Fruit fly (Drosophila melanogaster) whole organism, embryonic: ENCODE results near the gene dock.

Source experiments
- CG10431 ChIP-seq: fragments of 200-800 bp; sonication (Bioruptor generic); optimal IDR thresholded peaks from 3 replicates; lab custom pipeline; 2018; ENCODE audit warnings: missing biosample characterization, mild to moderate bottlenecking, missing genetic modification characterization
- CG12219 ChIP-seq: fragments of 200-800 bp; sonication (Bioruptor generic); optimal IDR thresholded peaks from 3 replicates; lab custom pipeline; 2018; ENCODE audit warnings: missing biosample characterization, mild to moderate bottlenecking, missing genetic modification characterization
- CG13624 ChIP-seq: fragments of 200-800 bp; sonication (Bioruptor generic); optimal IDR thresholded peaks from 2 replicates; lab custom pipeline; 2016; ENCODE audit warnings: missing biosample characterization, missing genetic modification characterization
- CG15011 ChIP-seq: fragments of 200-800 bp; sonication (Bioruptor generic); optimal IDR thresholded peaks from 3 replicates; lab custom pipeline; 2018; ENCODE audit warnings: missing biosample characterization, mild to moderate bottlenecking, missing genetic modification characterization
- CG15073 ChIP-seq: fragments of 200-800 bp; sonication (Bioruptor generic); optimal IDR thresholded peaks from 2 replicates; lab custom pipeline; 2016; ENCODE audit warnings: missing biosample characterization, missing genetic modification characterization
- CG17385 ChIP-seq: fragments of 200-800 bp; sonication (Bioruptor generic); optimal IDR thresholded peaks from 3 replicates; lab custom pipeline; 2018; ENCODE audit warnings: missing biosample characterization, mild to moderate bottlenecking, missing genetic modification characterization
- CG31388 ChIP-seq: fragments of 200-800 bp; sonication (Bioruptor generic); optimal IDR thresholded peaks from 2 replicates; lab custom pipeline; 2016; ENCODE audit warnings: missing biosample characterization, missing genetic modification characterization
- CG3163 ChIP-seq: fragments of 200-800 bp; sonication (Bioruptor generic); optimal IDR thresholded peaks from 3 replicates; lab custom pipeline; 2016; ENCODE audit warnings: missing biosample characterization, missing genetic modification characterization
- CG32532 ChIP-seq: fragments of 200-800 bp; sonication (Bioruptor generic); IDR thresholded peaks from 2 replicates; pipeline ENCODE4 v1.3.6; 2022; ENCODE audit warnings: missing biosample characterization, missing genetic modification characterization
- CG43689 ChIP-seq: fragments of 200-800 bp; sonication (Bioruptor generic); IDR thresholded peaks from 2 replicates; pipeline ENCODE4 v1.3.6; 2022; ENCODE audit warnings: missing biosample characterization, missing genetic modification characterization
- CG4404 ChIP-seq: fragments of 200-800 bp; sonication (Bioruptor generic); IDR thresholded peaks from 2 replicates; pipeline ENCODE4 v1.3.6; 2022; ENCODE audit warnings: missing biosample characterization, missing genetic modification characterization
- CG4424 ChIP-seq: fragments of 200-800 bp; sonication (Bioruptor generic); optimal IDR thresholded peaks from 3 replicates; lab custom pipeline; 2016; ENCODE audit warnings: missing biosample characterization, missing genetic modification characterization
- CG7745 ChIP-seq: fragments of 200-800 bp; sonication (Bioruptor generic); optimal IDR thresholded peaks from 2 replicates; lab custom pipeline; 2018; ENCODE audit warnings: missing biosample characterization, mild to moderate bottlenecking, missing genetic modification characterization, moderate library complexity
- CG7987 ChIP-seq: fragments of 200-800 bp; sonication (Bioruptor generic); optimal IDR thresholded peaks from 2 replicates; lab custom pipeline; 2018; ENCODE audit warnings: missing biosample characterization, mild to moderate bottlenecking, missing genetic modification characterization, moderate library complexity
- CG8359 ChIP-seq: fragments of 200-800 bp; sonication (Bioruptor generic); optimal IDR thresholded peaks from 2 replicates; lab custom pipeline; 2017; ENCODE audit warnings: missing biosample characterization, mild to moderate bottlenecking, missing genetic modification characterization, borderline replicate concordance
- CG9932 ChIP-seq: fragments of 200-800 bp; sonication (Bioruptor generic); IDR thresholded peaks from 2 replicates; pipeline ENCODE4 v1.3.6; 2022; ENCODE audit warnings: missing biosample characterization, missing genetic modification characterization
- CoRest ChIP-seq: fragments of 200-800 bp; sonication (Bioruptor generic); optimal IDR thresholded peaks from 3 replicates; lab custom pipeline; 2018; ENCODE audit warnings: missing biosample characterization, mild to moderate bottlenecking, missing genetic modification characterization, moderate library complexity
- GATAe ChIP-seq: fragments of 200-800 bp; sonication (Bioruptor generic); conservative IDR thresholded peaks from 2 replicates; pipeline ENCODE4 v1.3.6; 2022; ENCODE audit warnings: missing biosample characterization, missing genetic modification characterization
- HLH3B ChIP-seq: fragments of 200-800 bp; sonication (Bioruptor generic); IDR thresholded peaks from 2 replicates; pipeline ENCODE4 v1.3.6; 2022; ENCODE audit warnings: missing biosample characterization, missing genetic modification characterization
- Hand ChIP-seq: fragments of 200-800 bp; sonication (Bioruptor generic); optimal IDR thresholded peaks from 2 replicates; lab custom pipeline; 2017; ENCODE audit warnings: mild to moderate bottlenecking, missing biosample characterization, missing genetic modification reagents, missing genetic modification characterization
- Meics ChIP-seq: fragments of 200-800 bp; sonication (Bioruptor generic); optimal IDR thresholded peaks from 2 replicates; lab custom pipeline; 2017; ENCODE audit warnings: missing biosample characterization, mild to moderate bottlenecking, missing genetic modification characterization
- Myb ChIP-seq: fragments of 200-800 bp; sonication (Bioruptor generic); optimal IDR thresholded peaks from 2 replicates; lab custom pipeline; 2016; ENCODE audit warnings: missing biosample characterization, missing genetic modification characterization
- NC2β ChIP-seq: fragments of 200-800 bp; sonication (Bioruptor generic); optimal IDR thresholded peaks from 2 replicates; lab custom pipeline; 2016; ENCODE audit warnings: missing biosample characterization, missing genetic modification characterization
- Neu2 ChIP-seq: fragments of 200-800 bp; sonication (Bioruptor generic); optimal IDR thresholded peaks from 3 replicates; lab custom pipeline; 2016; ENCODE audit warnings: missing biosample characterization, missing genetic modification characterization, borderline replicate concordance
- Sin3A ChIP-seq: fragments of >200 bp; optimal IDR thresholded peaks from 2 replicates; lab custom pipeline; 2018
- Sry-β ChIP-seq: fragments of 200-800 bp; sonication (Bioruptor generic); optimal IDR thresholded peaks from 2 replicates; lab custom pipeline; 2018; ENCODE audit warnings: missing biosample characterization, mild to moderate bottlenecking, missing genetic modification characterization, moderate library complexity
- amos ChIP-seq: fragments of 200-800 bp; sonication (Bioruptor generic); IDR thresholded peaks from 2 replicates; pipeline ENCODE4 v1.3.6; 2022; ENCODE audit warnings: missing biosample characterization, missing genetic modification characterization; ENCODE audit not compliant: partially characterized antibody
- ash1 ChIP-seq: fragments of 200-800 bp; sonication (Bioruptor generic); optimal IDR thresholded peaks from 2 replicates; lab custom pipeline; 2018; ENCODE audit warnings: missing biosample characterization, mild to moderate bottlenecking, missing genetic modification characterization
- ato ChIP-seq: fragments of 200-800 bp; sonication (Bioruptor generic); IDR thresholded peaks from 2 replicates; pipeline ENCODE4 v1.3.6; 2022; ENCODE audit warnings: missing biosample characterization, missing genetic modification characterization; ENCODE audit not compliant: partially characterized antibody
- bsh ChIP-seq, 2 experiments: fragments of 200-800 bp; sonication (Bioruptor generic); optimal IDR thresholded peaks; 2 replicates each; lab custom pipeline; 2017 to 2018; ENCODE audit warnings: mild to moderate bottlenecking in 2 of 2, missing biosample characterization in 2 of 2, missing genetic modification characterization in 2 of 2, moderate library complexity in 1 of 2
- cas ChIP-seq: fragments of 200-800 bp; sonication (Bioruptor generic); IDR thresholded peaks from 2 replicates; pipeline ENCODE4 v1.3.6; 2022; ENCODE audit warnings: missing biosample characterization, missing genetic modification characterization
- dimm ChIP-seq: fragments of 200-800 bp; sonication (Bioruptor generic); IDR thresholded peaks from 2 replicates; pipeline ENCODE4 v1.3.6; 2022; ENCODE audit warnings: missing biosample characterization, missing genetic modification characterization
- dysf ChIP-seq: fragments of 200-800 bp; sonication (Bioruptor generic); IDR thresholded peaks from 3 replicates; pipeline ENCODE4 v1.3.6; 2022; ENCODE audit warnings: missing biosample characterization, missing genetic modification characterization
- emc ChIP-seq: fragments of 200-800 bp; sonication (Bioruptor generic); optimal IDR thresholded peaks from 2 replicates; lab custom pipeline; 2016; ENCODE audit warnings: missing biosample characterization, missing genetic modification characterization
- fd102C ChIP-seq: fragments of 200-800 bp; sonication (Bioruptor generic); optimal IDR thresholded peaks from 2 replicates; lab custom pipeline; 2018; ENCODE audit warnings: missing biosample characterization, mild to moderate bottlenecking, missing genetic modification characterization, moderate library complexity
- gem ChIP-seq: fragments of 200-800 bp; sonication (Bioruptor generic); optimal IDR thresholded peaks from 2 replicates; lab custom pipeline; 2019; ENCODE audit warnings: missing biosample characterization, mild to moderate bottlenecking, missing genetic modification characterization, moderate library complexity
- hkb ChIP-seq, 2 experiments: fragments of 200-800 bp in 1 of 2; fragments of >200 bp in 1 of 2; sonication (Bioruptor generic) in 1 of 2; IDR thresholded peaks in 1 of 2; optimal IDR thresholded peaks in 1 of 2; 2 replicates each; pipeline versions ENCODE4 v1.3.6 to Lab custom; 2017 to 2022; ENCODE audit warnings: missing biosample characterization in 1 of 2, missing genetic modification characterization in 1 of 2
- lbe ChIP-seq: fragments of 200-800 bp; sonication (Bioruptor generic); optimal IDR thresholded peaks from 2 replicates; lab custom pipeline; 2016; ENCODE audit warnings: missing biosample characterization, mild to moderate bottlenecking, missing genetic modification characterization
- lola ChIP-seq, 3 experiments: fragments of >200 bp in 2 of 3; fragments of 200-800 bp in 1 of 3; sonication (Bioruptor generic) in 1 of 3; optimal IDR thresholded peaks; 2 replicates each; lab custom pipeline; 2017 to 2019; ENCODE audit warnings: missing biosample characterization in 3 of 3, missing genetic modification characterization in 3 of 3, mild to moderate bottlenecking in 1 of 3, moderate library complexity in 1 of 3
- nau ChIP-seq: fragments of 200-800 bp; sonication (Bioruptor generic); optimal IDR thresholded peaks from 3 replicates; lab custom pipeline; 2017; ENCODE audit warnings: missing biosample characterization, mild to moderate bottlenecking, missing genetic modification characterization, missing genetic modification reagents
- p53 ChIP-seq: fragments of 200-800 bp; sonication (Bioruptor generic); optimal IDR thresholded peaks from 2 replicates; lab custom pipeline; 2016; ENCODE audit warnings: missing biosample characterization, missing genetic modification characterization
- pfk ChIP-seq: fragments of 200-800 bp; sonication (Bioruptor generic); optimal IDR thresholded peaks from 2 replicates; lab custom pipeline; 2018; ENCODE audit warnings: missing biosample characterization, mild to moderate bottlenecking, missing genetic modification characterization, moderate library complexity
- pho ChIP-seq: fragments of 200-800 bp; sonication (Bioruptor generic); optimal IDR thresholded peaks from 2 replicates; lab custom pipeline; 2016; ENCODE audit warnings: missing biosample characterization, missing genetic modification characterization
- psq ChIP-seq: fragments of 200-800 bp; sonication (Bioruptor generic); optimal IDR thresholded peaks from 2 replicates; lab custom pipeline; 2017; ENCODE audit warnings: missing biosample characterization, missing genetic modification characterization
- sd ChIP-seq: fragments of 200-800 bp; sonication (Bioruptor generic); optimal IDR thresholded peaks from 3 replicates; lab custom pipeline; 2018; ENCODE audit warnings: missing biosample characterization, mild to moderate bottlenecking, missing genetic modification characterization, moderate library complexity
- tna ChIP-seq: fragments of 200-800 bp; sonication (Bioruptor generic); IDR thresholded peaks from 2 replicates; pipeline ENCODE4 v1.3.6; 2022; ENCODE audit warnings: missing biosample characterization, missing genetic modification characterization; ENCODE audit not compliant: partially characterized antibody
- toy ChIP-seq: fragments of 200-800 bp; sonication (Bioruptor generic); IDR thresholded peaks from 2 replicates; pipeline ENCODE4 v1.3.6; 2022; ENCODE audit warnings: missing biosample characterization, missing genetic modification characterization
- yki ChIP-seq: fragments of >200 bp; optimal IDR thresholded peaks from 3 replicates; lab custom pipeline; 2018
- zf30C ChIP-seq: fragments of 200-800 bp; sonication (Bioruptor generic); optimal IDR thresholded peaks from 3 replicates; lab custom pipeline; 2018; ENCODE audit warnings: missing biosample characterization, mild to moderate bottlenecking, missing genetic modification characterization

The dock gene

dm6 chr2L:855052-855547, 29.3 kb downstream of the dock start, which contains the start of gene CG13949 (continued):
- TF ChIP-seq hkb (optimal IDR thresholded peaks at IDR 0.05; lab: Kevin White, UChicago) (peak; percentile 63), hkb (GFP tag; IDR thresholded peaks at IDR 0.05; lab: Robert Waterston, UW) (peak; percentile 85), CG7745 (tag; lab: Kevin White, UChicago) (peak; percentile 38), CG7987 (no peak), CG4424 (GFP tag; lab: Kevin White, UChicago) (peak; percentile 44), CG15073 (GFP tag; lab: Kevin White, UChicago) (no peak), emc (no peak), CG3163 (peak; percentile 39), CG9932 (peak; percentile 87), pfk (no peak), GATAe (GFP tag; lab: Robert Waterston, UW) (peak; percentile 65; the same call in 1 of the 2 replicates), NC2β (GFP tag; lab: Kevin White, UChicago) (peak; percentile 41), dysf (peak; percentile 76), CG12219 (GFP tag; lab: Kevin White, UChicago) (peak; percentile 22), CG8359 (GFP tag; lab: Kevin White, UChicago) (no peak), Meics (GFP tag; lab: Kevin White, UChicago) (peak; percentile 54), CG13624 (GFP tag; lab: Kevin White, UChicago) (peak; percentile 64), dimm (GFP tag; lab: Robert Waterston, UW) (no peak), CG32532 (GFP tag; lab: Robert Waterston, UW) (peak; percentile 87), CG43689 (peak; percentile 19; the same call in 1 of the 2 replicates), CG31388 (GFP tag; lab: Kevin White, UChicago) (peak; percentile 28), bsh (GFP tag; optimal IDR thresholded peaks at IDR 0.05; lab: Kevin White, UChicago) (peak in 1 of 2 experiments; percentile 58), gem (tag; lab: Kevin White, UChicago) (peak; percentile 81), nau (no peak), CG17385 (GFP tag; lab: Kevin White, UChicago) (peak; percentile 46), lola (GFP tag; optimal IDR thresholded peaks at IDR 0.05; lab: Kevin White, UChicago) (peak in 1 of 3 experiments; percentile 35), CG4404 (GFP tag; lab: Robert Waterston, UW) (0 out of 2 replicates have a peak, but pooled peaks have one; percentile 24), CG15011 (GFP tag; lab: Kevin White, UChicago) (no peak), sd (peak; percentile 53), HLH3B (peak; percentile 64), ash1 (no peak), Sry-β (GFP tag; lab: Kevin White, UChicago) (no peak), Neu2 (no peak), psq (GFP tag; lab: Kevin White, UChicago) (no peak), cas (peak; percentile 34; the same call in 1 of the 2 replicates), pho (GFP tag; lab: Kevin White, UChicago) (peak; percentile 66), toy (peak; percentile 20; the same call in 1 of the 2 replicates), zf30C (GFP tag; lab: Kevin White, UChicago) (peak; percentile 85), lbe (no peak), ato (GFP tag; lab: Robert Waterston, UW) (no peak), CG10431 (GFP tag; lab: Kevin White, UChicago) (no peak), yki (lab: Kevin White, UChicago) (no peak), fd102C (GFP tag; lab: Kevin White, UChicago) (no peak), p53 (GFP tag; lab: Kevin White, UChicago) (peak; percentile 14), tna (GFP tag; lab: Robert Waterston, UW) (peak; percentile 44; the same call in 1 of the 2 replicates), Sin3A (lab: Kevin White, UChicago) (no peak), Hand (peak; percentile 60), amos (peak; percentile 56), Myb (GFP tag; lab: Kevin White, UChicago) (peak; percentile 100), CoRest (peak; percentile 84)
